Worm (Caenorhabditis elegans) whole organism, L4 larva: ENCODE data around the gene exc-15.
A peak's percentile ranks its signal among the peaks of the same experiment; 100 is the strongest.

Experiments
- D1046.2 ChIP-seq: fragments of 200-800 bp; sonication (Bioruptor generic); IDR thresholded peaks from 2 replicates; pipeline ENCODE4 v1.3.6; 2022; ENCODE audit warnings: missing genetic modification characterization, missing compliant biosample characterization
- F26F4.8 ChIP-seq: fragments of 200-800 bp; sonication (Bioruptor generic); conservative IDR thresholded peaks from 2 replicates; pipeline ENCODE4 v1.3.6; 2022; ENCODE audit warnings: missing genetic modification characterization, missing compliant biosample characterization
- F49E8.2 ChIP-seq: sonication (generic microtip); optimal IDR thresholded peaks from 2 replicates; lab custom pipeline; 2016; ENCODE audit warnings: missing compliant biosample characterization, mild to moderate bottlenecking, missing genetic modification characterization, borderline replicate concordance
- T20F7.1 ChIP-seq: fragments of 200-800 bp; sonication (Bioruptor generic); optimal IDR thresholded peaks from 2 replicates; lab custom pipeline; 2018; ENCODE audit warnings: mild to moderate bottlenecking, missing genetic modification characterization, missing compliant biosample characterization
- T26A8.4 ChIP-seq: fragments of 200-800 bp; sonication (Bioruptor generic); IDR thresholded peaks from 2 replicates; pipeline ENCODE4 v1.3.6; 2022; ENCODE audit warnings: missing genetic modification characterization, missing compliant biosample characterization
- Y75B8A.6 ChIP-seq: fragments of 200-800 bp; sonication (Bioruptor generic); IDR thresholded peaks from 2 replicates; pipeline ENCODE4 v1.3.6; 2022; ENCODE audit warnings: missing genetic modification reagents, missing genetic modification characterization, missing compliant biosample characterization
- ZK546.5 ChIP-seq, 2 experiments: sonication (generic microtip); optimal IDR thresholded peaks; 2 replicates each; lab custom pipeline; 2017; ENCODE audit warnings: missing biosample characterization in 2 of 2, missing genetic modification characterization in 2 of 2
- aha-1 ChIP-seq: fragments of 150-350 bp; peaks from one replicate; lab custom pipeline; 2014; ENCODE audit warnings: missing biosample characterization, missing genetic modification characterization
- arid-1 ChIP-seq: fragments of 200-800 bp; sonication (Bioruptor generic); conservative IDR thresholded peaks from 2 replicates; pipeline ENCODE4 v1.3.6; 2022; ENCODE audit warnings: missing genetic modification reagents, missing genetic modification characterization, missing compliant biosample characterization
- attf-4 ChIP-seq: sonication (generic microtip); optimal IDR thresholded peaks from 3 replicates; lab custom pipeline; 2017; ENCODE audit warnings: missing biosample characterization, missing genetic modification characterization
- ceh-62 ChIP-seq: sonication (generic microtip); optimal IDR thresholded peaks from 2 replicates; lab custom pipeline; 2017; ENCODE audit warnings: missing biosample characterization, missing genetic modification characterization
- daf-16 ChIP-seq, 3 experiments: sonication (generic microtip); optimal IDR thresholded peaks; 2 replicates each; lab custom pipeline; 2016 to 2017; ENCODE audit warnings: missing genetic modification characterization in 3 of 3, missing genetic modification reagents in 3 of 3, mild to moderate bottlenecking in 2 of 3, missing compliant biosample characterization in 2 of 3, missing biosample characterization in 1 of 3, moderate library complexity in 1 of 3
- daf-19 ChIP-seq: fragments of 200-800 bp; sonication (Bioruptor generic); conservative IDR thresholded peaks from 2 replicates; pipeline ENCODE4 v1.3.6; 2022; ENCODE audit warnings: missing genetic modification characterization, missing compliant biosample characterization
- dmd-6 ChIP-seq: fragments of 200-800 bp; sonication (Bioruptor generic); IDR thresholded peaks from 2 replicates; pipeline ENCODE4 v1.3.6; 2022; ENCODE audit warnings: missing genetic modification reagents, missing genetic modification characterization, missing compliant biosample characterization
- dmd-8 ChIP-seq: fragments of 200-800 bp; sonication (Bioruptor generic); IDR thresholded peaks from 2 replicates; pipeline ENCODE4 v1.3.6; 2022; ENCODE audit warnings: missing genetic modification characterization, missing compliant biosample characterization
- dpl-1 ChIP-seq: fragments of 150-350 bp; optimal IDR thresholded peaks from 2 replicates; lab custom pipeline; 2014; ENCODE audit warnings: missing biosample characterization, missing genetic modification reagents, missing genetic modification characterization
- hif-1 ChIP-seq, 2 experiments: sonication (generic microtip); optimal IDR thresholded peaks; 2 replicates each; lab custom pipeline; 2016 to 2017; ENCODE audit warnings: missing compliant biosample characterization in 2 of 2, missing genetic modification characterization in 2 of 2, missing genetic modification reagents in 2 of 2, missing genotype in 2 of 2, mild to moderate bottlenecking in 1 of 2
- hlh-11 ChIP-seq: fragments of 200-800 bp; sonication (Bioruptor generic); optimal IDR thresholded peaks from 2 replicates; lab custom pipeline; 2018; ENCODE audit warnings: mild to moderate bottlenecking, missing genetic modification characterization, missing compliant biosample characterization
- hlh-30 ChIP-seq: sonication (generic microtip); optimal IDR thresholded peaks from 2 replicates; lab custom pipeline; 2017; ENCODE audit warnings: antibody characterized with exemption, mild to moderate bottlenecking, missing genetic modification characterization, missing compliant biosample characterization; ENCODE audit not compliant: insufficient read depth
- lin-1 ChIP-seq: fragments of 200-800 bp; sonication (Bioruptor generic); IDR thresholded peaks from 2 replicates; pipeline ENCODE4 v1.3.6; 2022; ENCODE audit warnings: missing genetic modification reagents, missing genetic modification characterization, missing compliant biosample characterization
- lin-38 ChIP-seq: fragments of 200-800 bp; sonication (Bioruptor generic); IDR thresholded peaks from 2 replicates; pipeline ENCODE4 v1.3.6; 2022; ENCODE audit warnings: missing genetic modification reagents, missing genetic modification characterization, missing compliant biosample characterization
- madf-9 ChIP-seq: fragments of 200-800 bp; sonication (Bioruptor generic); conservative IDR thresholded peaks from 2 replicates; pipeline ENCODE4 v1.3.6; 2022; ENCODE audit warnings: missing genetic modification reagents, missing genetic modification characterization, missing compliant biosample characterization
- mep-1 ChIP-seq: fragments of 150-350 bp; sonication (generic microtip); optimal IDR thresholded peaks from 3 replicates; lab custom pipeline; 2014; ENCODE audit warnings: missing biosample characterization, missing genetic modification characterization
- nhr-10 ChIP-seq: fragments of 150-350 bp; optimal IDR thresholded peaks from 2 replicates; lab custom pipeline; 2014; ENCODE audit warnings: missing biosample characterization, missing genetic modification characterization
- nhr-111 ChIP-seq: fragments of 200-800 bp; sonication (Bioruptor generic); optimal IDR thresholded peaks from 2 replicates; lab custom pipeline; 2018; ENCODE audit warnings: mild to moderate bottlenecking, missing genetic modification characterization, missing compliant biosample characterization
- nhr-237 ChIP-seq: sonication (generic microtip); optimal IDR thresholded peaks from 2 replicates; lab custom pipeline; 2017; ENCODE audit warnings: missing biosample characterization, missing genetic modification characterization
- nhr-28 ChIP-seq: fragments of 150-350 bp; optimal IDR thresholded peaks from 2 replicates; lab custom pipeline; 2014; ENCODE audit warnings: missing biosample characterization, missing genetic modification characterization
- nhr-42 ChIP-seq: fragments of 200-800 bp; sonication (Bioruptor generic); IDR thresholded peaks from 2 replicates; pipeline ENCODE4 v1.3.6; 2022; ENCODE audit warnings: missing genetic modification characterization, missing compliant biosample characterization
- nhr-6 ChIP-seq: fragments of 150-350 bp; optimal IDR thresholded peaks from 2 replicates; lab custom pipeline; 2014; ENCODE audit warnings: missing biosample characterization, missing genetic modification characterization
- nhr-77 ChIP-seq: fragments of 150-350 bp; optimal IDR thresholded peaks from 2 replicates; lab custom pipeline; 2014; ENCODE audit warnings: missing biosample characterization, missing genetic modification characterization
- pqm-1 ChIP-seq: sonication (generic microtip); optimal IDR thresholded peaks from 2 replicates; lab custom pipeline; 2017; ENCODE audit warnings: missing biosample characterization, missing genetic modification characterization
- rbr-2 ChIP-seq: sonication (generic microtip); optimal IDR thresholded peaks from 2 replicates; lab custom pipeline; 2016; ENCODE audit warnings: missing genotype, missing genetic modification characterization, missing compliant biosample characterization
- set-16 ChIP-seq: fragments of 200-800 bp; sonication (Bioruptor generic); IDR thresholded peaks from 2 replicates; pipeline ENCODE4 v1.3.6; 2022; ENCODE audit warnings: missing genetic modification reagents, missing genetic modification characterization, missing compliant biosample characterization
- snpc-1.2 ChIP-seq: fragments of 200-800 bp; sonication (Bioruptor generic); IDR thresholded peaks from 2 replicates; pipeline ENCODE4 v1.3.6; 2022; ENCODE audit warnings: missing genetic modification reagents, missing genetic modification characterization, missing compliant biosample characterization
- snpc-4 ChIP-seq: fragments of 150-350 bp; optimal IDR thresholded peaks from 2 replicates; lab custom pipeline; 2014; ENCODE audit warnings: missing biosample characterization, missing genetic modification characterization
- spr-1 ChIP-seq: sonication (generic microtip); optimal IDR thresholded peaks from 2 replicates; lab custom pipeline; 2016; ENCODE audit warnings: mild to moderate bottlenecking, missing genetic modification characterization, missing compliant biosample characterization
- tra-1 ChIP-seq: fragments of 200-800 bp; sonication (Bioruptor generic); IDR thresholded peaks from 2 replicates; pipeline ENCODE4 v1.3.6; 2022; ENCODE audit warnings: missing genetic modification reagents, missing genetic modification characterization, missing compliant biosample characterization
- unc-130 ChIP-seq: sonication (generic microtip); optimal IDR thresholded peaks from 2 replicates; lab custom pipeline; 2016; ENCODE audit warnings: missing genetic modification reagents, missing genetic modification characterization, missing compliant biosample characterization
- unc-62 ChIP-seq, 3 experiments: fragments of 150-350 bp in 1 of 3; sonication (generic microtip); optimal IDR thresholded peaks in 2 of 3; peaks in 1 of 3; 1 replicate in 1 of 3; 2 replicates in 2 of 3; lab custom pipeline; 2014 to 2017; ENCODE audit warnings: missing biosample characterization in 3 of 3, missing genetic modification characterization in 3 of 3, missing genetic modification reagents in 3 of 3, missing genotype in 1 of 3
- zfp-2 ChIP-seq: sonication (generic microtip); optimal IDR thresholded peaks from 2 replicates; lab custom pipeline; 2016; ENCODE audit warnings: mild to moderate bottlenecking, missing genetic modification characterization, missing compliant biosample characterization

exc-15 gene

DNA sequence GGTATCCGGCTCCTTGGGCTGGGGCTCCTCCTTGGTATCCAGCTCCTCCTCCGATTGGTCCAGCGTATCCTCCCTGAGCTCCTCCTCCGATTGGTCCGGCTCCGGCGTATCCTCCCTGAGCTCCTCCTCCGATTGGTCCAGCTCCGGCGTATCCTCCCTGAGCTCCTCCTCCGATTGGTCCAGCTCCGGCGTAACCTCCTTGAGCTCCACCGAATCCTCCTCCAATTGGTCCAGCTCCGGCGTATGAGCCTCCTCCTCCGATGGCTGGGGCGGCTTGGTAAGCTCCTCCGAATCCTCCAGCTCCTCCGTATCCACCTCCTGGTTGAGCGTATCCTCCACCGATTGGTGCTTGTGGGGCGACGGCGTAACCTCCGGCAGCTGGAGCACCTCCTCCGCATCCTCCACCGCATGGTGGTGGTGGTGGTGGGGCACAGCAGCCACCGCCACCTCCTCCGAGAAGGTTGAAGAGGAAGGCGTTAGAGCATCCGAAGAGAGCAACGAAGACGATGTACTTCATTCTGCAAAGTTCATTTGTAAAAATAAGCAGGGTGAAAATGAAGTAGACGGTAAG, 47.8 kb upstream of the exc-15 start, which contains the start of gene Y47D7A.13:
Gene Y47D7A.13, minus strand, starts transcription at position 517 of the 571 bp plus-strand sequence.
- TF ChIP-seq set-16 (GFP tag; lab: Robert Waterston, UW) (peak; percentile 96), lin-38 (GFP tag; lab: Robert Waterston, UW) (0 out of 2 replicates have a peak, but pooled peaks have one; percentile 17), zfp-2 (tag; lab: Kevin White, UChicago) (no peak)
- TF ChIP-seq, all 104 proteins: peak for 2

DNA sequence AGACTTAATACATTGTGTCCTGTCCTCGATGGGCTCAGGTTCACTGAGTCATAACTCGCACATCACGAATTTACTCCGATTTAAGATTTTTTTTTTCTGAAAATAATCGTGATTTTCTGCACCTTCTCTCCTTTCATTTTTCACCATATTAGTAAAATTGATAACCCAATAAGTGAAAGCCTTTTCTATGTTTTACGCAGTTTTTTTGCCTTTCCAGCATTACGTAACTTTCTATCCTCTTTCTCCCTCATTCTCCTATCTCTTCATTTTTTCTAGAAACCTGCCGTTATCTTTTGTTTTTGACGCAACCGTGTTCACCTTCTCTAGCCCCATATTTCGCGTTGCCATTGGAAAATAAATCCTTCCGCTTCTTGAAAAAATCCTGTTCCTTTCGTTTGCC, 46.0 kb upstream of the exc-15 start:
- TF ChIP-seq unc-62 (GFP tag; optimal IDR thresholded peaks at IDR 0.05 in 1 of 2; lab: Kevin White, UChicago) (peak in 1 of 2 experiments; percentile 84), unc-62 (tag; optimal IDR thresholded peaks at IDR 0.05; lab: Kevin White, UChicago) (no peak), ZK546.5 (tag; optimal IDR thresholded peaks at IDR 0.05; lab: Kevin White, UChicago) (no peak)
- TF ChIP-seq, all 104 proteins: peak for 1

- TF ChIP-seq nhr-28 (tag; lab: Kevin White, UChicago) = peak; percentile 58
- no peak for TF ChIP-seq daf-16 (GFP tag; optimal IDR thresholded peaks at IDR 0.05; lab: Kevin White, UChicago)
- TF ChIP-seq daf-16 (tag; optimal IDR thresholded peaks at IDR 0.05; lab: Kevin White, UChicago) = no peak
- TF ChIP-seq F49E8.2 = no peak
- TF ChIP-seq pqm-1 (tag; lab: Kevin White, UChicago) = peak; percentile 68
- peak; percentile 20 for TF ChIP-seq nhr-77 (tag; lab: Kevin White, UChicago)
- TF ChIP-seq dmd-6 (GFP tag; lab: Robert Waterston, UW) = peak; percentile 20; the same call in 1 of the 2 replicates
- peak in 1 of 2 experiments; percentile 92 for TF ChIP-seq unc-62 (GFP tag; optimal IDR thresholded peaks at IDR 0.05 in 1 of 2; lab: Kevin White, UChicago)
- no peak for TF ChIP-seq unc-62 (tag; optimal IDR thresholded peaks at IDR 0.05; lab: Kevin White, UChicago)
- TF ChIP-seq aha-1 (tag; lab: Kevin White, UChicago) = peak; percentile 25
- TF ChIP-seq hlh-11 (tag; lab: Kevin White, UChicago) = no peak
- TF ChIP-seq rbr-2 (tag; lab: Kevin White, UChicago) = no peak
- no peak for TF ChIP-seq T20F7.1 (GFP tag; lab: Kevin White, UChicago)
- TF ChIP-seq, all 104 proteins: peak for 6
Measured at ce11 chrV:4442749-4443381, 40.4 kb upstream of the exc-15 start, which contains the start of gene rft-1. rft-1 (minus strand) TSS chrV:4443223.

DNA sequence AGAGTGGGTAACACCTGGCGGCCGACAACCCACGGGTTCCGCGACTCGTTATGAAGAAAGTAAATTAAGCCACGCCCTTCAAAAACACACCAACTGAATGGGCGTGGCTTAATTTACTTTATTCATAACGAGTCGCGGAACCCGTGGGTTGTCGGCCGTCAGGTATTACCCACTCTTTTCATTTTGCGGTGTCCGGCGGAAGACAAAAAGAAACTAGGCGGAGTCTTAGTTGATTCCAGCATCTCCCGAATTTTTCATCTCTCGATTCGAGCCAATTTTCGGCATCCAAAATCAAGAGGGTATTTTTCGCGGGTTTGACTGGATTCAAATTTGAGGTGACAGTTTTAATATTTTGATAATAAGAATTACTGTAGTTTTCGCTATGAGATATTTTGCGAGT, 35.6 kb upstream of the exc-15 start:
- TF ChIP-seq Y75B8A.6 = no peak
- no peak for TF ChIP-seq nhr-10
- TF ChIP-seq arid-1 = 0 out of 2 replicates have a peak, but pooled peaks have one; percentile 11
- TF ChIP-seq snpc-1.2 (GFP tag; lab: Robert Waterston, UW) = peak; percentile 38; the same call in 1 of the 2 replicates
- no peak for TF ChIP-seq nhr-6
- no peak for TF ChIP-seq dmd-6 (GFP tag; lab: Robert Waterston, UW)
- TF ChIP-seq F49E8.2 = peak; percentile 52
- TF ChIP-seq madf-9 (GFP tag; lab: Robert Waterston, UW) = no peak
- peak; percentile 35 for TF ChIP-seq unc-130 (GFP tag; lab: Kevin White, UChicago)
- TF ChIP-seq lin-38 (GFP tag; lab: Robert Waterston, UW) = peak; percentile 63; the same call in 1 of the 2 replicates
- no peak for TF ChIP-seq D1046.2 (GFP tag; lab: Robert Waterston, UW)
- no peak for TF ChIP-seq attf-4
- TF ChIP-seq T26A8.4 (GFP tag; lab: Robert Waterston, UW) = no peak
- no peak for TF ChIP-seq hif-1 (tag; optimal IDR thresholded peaks at IDR 0.05; lab: Kevin White, UChicago)

- no peak for TF ChIP-seq spr-1
- peak; percentile 6 for TF ChIP-seq hlh-30 (tag; lab: Kevin White, UChicago)
- no peak for TF ChIP-seq snpc-4 (tag; lab: Kevin White, UChicago)
- TF ChIP-seq attf-4 = no peak
- no peak for TF ChIP-seq lin-1
- TF ChIP-seq dmd-8 (GFP tag; lab: Robert Waterston, UW) = no peak
- TF ChIP-seq mep-1 (tag; lab: Kevin White, UChicago) = peak; percentile 55
- TF ChIP-seq dpl-1 (GFP tag; lab: Kevin White, UChicago) = peak; percentile 91
- TF ChIP-seq ceh-62 (tag; lab: Kevin White, UChicago) = no peak
- no peak for TF ChIP-seq D1046.2 (GFP tag; lab: Robert Waterston, UW)
- no peak for TF ChIP-seq tra-1 (GFP tag; lab: Robert Waterston, UW)
- TF ChIP-seq F26F4.8 (GFP tag; lab: Robert Waterston, UW) = no peak
- no peak for TF ChIP-seq nhr-237 (tag; lab: Kevin White, UChicago)
- TF ChIP-seq daf-19 (GFP tag; lab: Robert Waterston, UW) = no peak
- peak; percentile 32 for TF ChIP-seq nhr-28 (tag; lab: Kevin White, UChicago)
- TF ChIP-seq nhr-111 (GFP tag; lab: Kevin White, UChicago) = no peak
- no peak for TF ChIP-seq nhr-42 (GFP tag; lab: Robert Waterston, UW)
Measured at ce11 chrV:4450523-4451089, 32.7 kb upstream of the exc-15 start, which contains the start of gene rft-2. rft-2 (minus strand) TSS chrV:4450563.
